Fruit fly (Drosophila melanogaster): Measurements from ENCODE around the gene Nak.

The Nak gene

dm6 chr2L:18925387-18925786 lies 43.2 kb downstream of the Nak start:
- no peak for TF ChIP-seq CG8478 (optimal IDR thresholded peaks at IDR 0.05)
- TF ChIP-seq pan (optimal IDR thresholded peaks at IDR 0.05) = no peak
- no peak for TF ChIP-seq EcR (GFP tag; optimal IDR thresholded peaks at IDR 0.05)
- no peak for TF ChIP-seq Dll (optimal IDR thresholded peaks at IDR 0.05)
- TF ChIP-seq psq (optimal IDR thresholded peaks at IDR 0.05) = no peak
- TF ChIP-seq usp (GFP tag; optimal IDR thresholded peaks at IDR 0.05) = no peak

DNA sequence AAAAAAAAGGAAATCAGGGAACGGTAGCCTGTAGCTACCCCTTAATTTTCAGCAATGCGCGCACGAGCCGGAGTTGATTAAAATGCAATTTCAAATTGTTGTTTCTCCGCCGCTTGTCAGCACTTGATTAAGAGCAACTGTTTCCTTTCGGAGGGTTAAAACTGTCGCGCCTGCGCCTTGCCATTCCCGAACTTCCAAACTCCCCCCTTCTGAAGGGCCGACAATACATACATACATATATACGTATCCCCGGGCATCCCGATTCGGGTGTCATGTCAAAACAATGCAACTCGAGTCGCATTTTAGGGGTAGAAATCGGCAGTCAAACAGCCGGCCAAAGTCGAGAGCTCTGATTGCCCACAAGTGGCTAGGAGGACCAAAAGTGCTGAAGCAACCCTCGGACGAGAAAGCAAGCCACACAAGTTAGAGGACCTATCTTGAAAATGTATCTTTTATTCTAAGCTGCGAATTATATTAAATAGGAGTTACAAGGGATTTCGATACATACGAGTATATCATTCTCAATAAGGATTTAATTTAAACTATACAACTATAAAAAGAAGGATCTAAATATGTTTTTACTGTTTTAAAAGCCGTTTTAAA lies 43.8 kb downstream of the Nak start:
- no peak for TF ChIP-seq psq (optimal IDR thresholded peaks at IDR 0.05)
- no peak for TF ChIP-seq pan (optimal IDR thresholded peaks at IDR 0.05)
- no peak for TF ChIP-seq Dll (optimal IDR thresholded peaks at IDR 0.05)
- no peak for TF ChIP-seq CG8478 (optimal IDR thresholded peaks at IDR 0.05)
- TF ChIP-seq usp (GFP tag; optimal IDR thresholded peaks at IDR 0.05) = no peak
- no peak for TF ChIP-seq EcR (GFP tag; optimal IDR thresholded peaks at IDR 0.05)

dm6 chr2L:18921246-18921645 lies 47.3 kb downstream of the Nak start:
- TF ChIP-seq psq (optimal IDR thresholded peaks at IDR 0.05) = no peak
- no peak for TF ChIP-seq CG8478 (optimal IDR thresholded peaks at IDR 0.05)
- no peak for TF ChIP-seq EcR (GFP tag; optimal IDR thresholded peaks at IDR 0.05)
- no peak for TF ChIP-seq usp (GFP tag; optimal IDR thresholded peaks at IDR 0.05)
- no peak for TF ChIP-seq Dll (optimal IDR thresholded peaks at IDR 0.05)
- TF ChIP-seq pan (optimal IDR thresholded peaks at IDR 0.05) = no peak

- TF ChIP-seq EcR (GFP tag; optimal IDR thresholded peaks at IDR 0.05) (no peak), Dll (optimal IDR thresholded peaks at IDR 0.05) (no peak), usp (GFP tag; optimal IDR thresholded peaks at IDR 0.05) (no peak), psq (optimal IDR thresholded peaks at IDR 0.05) (no peak), CG8478 (optimal IDR thresholded peaks at IDR 0.05) (no peak), pan (optimal IDR thresholded peaks at IDR 0.05) (no peak)
Measured at dm6 chr2L:18919474-18919873, 49.1 kb downstream of the Nak start.

DNA sequence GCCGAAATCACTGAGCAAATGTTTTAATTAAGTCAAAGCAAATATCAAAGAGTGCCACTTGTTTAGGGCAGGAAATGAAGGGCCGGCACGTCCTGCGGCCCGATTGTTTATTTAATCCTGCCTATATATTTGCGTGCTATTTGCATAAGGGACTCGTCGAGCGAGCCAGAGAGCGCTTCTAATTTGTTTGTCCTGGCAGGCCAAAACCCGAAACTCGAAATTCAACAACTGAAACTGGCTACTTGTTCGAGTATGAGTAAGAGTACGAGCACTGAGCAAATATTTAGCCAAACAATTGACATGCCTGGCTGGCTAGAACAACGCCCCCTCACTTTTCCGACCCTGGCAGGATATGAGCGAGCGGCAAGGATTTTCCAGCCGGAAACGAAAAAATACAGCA lies 51.0 kb downstream of the Nak start:
- TF ChIP-seq pan (optimal IDR thresholded peaks at IDR 0.05) (no peak), CG8478 (optimal IDR thresholded peaks at IDR 0.05) (no peak), Dll (optimal IDR thresholded peaks at IDR 0.05) (no peak), psq (optimal IDR thresholded peaks at IDR 0.05) (no peak), usp (GFP tag; optimal IDR thresholded peaks at IDR 0.05) (no peak), EcR (GFP tag; optimal IDR thresholded peaks at IDR 0.05) (no peak)

- TF ChIP-seq EcR (GFP tag; optimal IDR thresholded peaks at IDR 0.05) (no peak), Dll (optimal IDR thresholded peaks at IDR 0.05) (no peak), pan (optimal IDR thresholded peaks at IDR 0.05) (no peak), CG8478 (optimal IDR thresholded peaks at IDR 0.05) (no peak), usp (GFP tag; optimal IDR thresholded peaks at IDR 0.05) (no peak), psq (optimal IDR thresholded peaks at IDR 0.05) (no peak)
Measured at dm6 chr2L:18914829-18915228, 53.7 kb downstream of the Nak start.

Measured in whole organism.